Worm (Caenorhabditis elegans): ENCODE results near the gene C06E2.5.

ce11 chrX:8888835-8889234, 31.1 kb upstream of the C06E2.5 start:
- TF ChIP-seq flt-1 (GFP tag; IDR thresholded peaks at IDR 0.05) (no peak), tab-1 (GFP tag; IDR thresholded peaks at IDR 0.05) (no peak), klf-2 (GFP tag; conservative IDR thresholded peaks at IDR 0.05) (no peak), ztf-23 (GFP tag; IDR thresholded peaks at IDR 0.05) (no peak), cog-1 (tag; optimal IDR thresholded peaks at IDR 0.05) (no peak), ref-1 (GFP tag; conservative IDR thresholded peaks at IDR 0.05) (no peak), med-1 (GFP tag; optimal IDR thresholded peaks at IDR 0.05; ENCODE audit: insufficient read depth) (no peak), ztf-29 (GFP tag; IDR thresholded peaks at IDR 0.05) (no peak)

Data from whole organism, midembryonic.